Worm (Caenorhabditis elegans) whole organism, L2 larva: Measurements from ENCODE around the gene F28C6.5.

Experiments
- alr-1 ChIP-seq: fragments of 150-350 bp; optimal IDR thresholded peaks from 2 replicates; lab custom pipeline; 2014; ENCODE audit warnings: missing biosample characterization, missing genetic modification characterization
- ama-1 ChIP-seq: fragments of 150-350 bp; optimal IDR thresholded peaks from 2 replicates; lab custom pipeline; 2018; ENCODE audit warnings: inconsistent platforms
- lin-13 ChIP-seq: fragments of 150-350 bp; optimal IDR thresholded peaks from 2 replicates; lab custom pipeline; 2014; ENCODE audit warnings: missing biosample characterization, missing genetic modification reagents, missing genetic modification characterization
- unc-62 ChIP-seq: fragments of 150-350 bp; optimal IDR thresholded peaks from 2 replicates; lab custom pipeline; 2014; ENCODE audit warnings: missing biosample characterization, missing genetic modification reagents, missing genetic modification characterization

DNA sequence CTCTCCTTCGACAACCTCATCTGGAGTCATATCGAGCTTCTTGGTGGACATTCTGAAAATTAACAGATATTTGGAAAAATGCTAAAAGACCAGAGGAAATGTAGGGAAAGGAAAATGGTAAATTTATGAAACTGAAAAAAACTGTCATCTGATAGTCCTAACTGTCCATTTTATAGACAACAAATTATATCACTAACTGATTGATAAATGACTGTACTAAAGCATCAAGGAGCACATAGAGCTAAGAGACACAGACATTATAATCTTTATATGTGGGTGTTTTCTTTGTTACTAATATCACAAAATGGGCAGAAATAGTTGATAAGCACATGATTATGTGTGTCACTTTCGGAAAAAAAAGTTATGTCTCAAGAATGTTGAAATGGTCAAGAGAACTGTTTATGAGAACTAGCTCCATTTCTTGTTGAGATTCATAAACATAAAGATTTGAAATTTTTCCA is 32.5 kb upstream of the F28C6.5 start, which contains the start of gene F54C9.3:
- TF ChIP-seq unc-62 (GFP tag; lab: Kevin White, UChicago) (no peak), lin-13 (GFP tag; lab: Kevin White, UChicago) (no peak), ama-1 (lab: Kevin White, UChicago) (no peak), alr-1 (tag; lab: Kevin White, UChicago) (no peak)
